Worm (Caenorhabditis elegans) whole organism, young adult: ENCODE data around the gene Y59C2A.1.

ENCODE experiments used
- hmg-20 ChIP-seq: fragments of 200-800 bp; sonication (Bioruptor generic); IDR thresholded peaks from 2 replicates; pipeline ENCODE4 v1.3.6; 2022; ENCODE audit warnings: missing genetic modification reagents, missing genetic modification characterization, missing compliant biosample characterization
- pha-4 ChIP-seq: fragments of 150-350 bp; sonication (generic microtip); optimal IDR thresholded peaks from 2 replicates; lab custom pipeline; 2014; ENCODE audit warnings: missing biosample characterization, missing genetic modification reagents, missing genetic modification characterization
- ztf-18 ChIP-seq: sonication (generic microtip); optimal IDR thresholded peaks from 2 replicates; lab custom pipeline; 2016; ENCODE audit warnings: missing genotype, mild to moderate bottlenecking, missing genetic modification characterization, missing compliant biosample characterization

DNA sequence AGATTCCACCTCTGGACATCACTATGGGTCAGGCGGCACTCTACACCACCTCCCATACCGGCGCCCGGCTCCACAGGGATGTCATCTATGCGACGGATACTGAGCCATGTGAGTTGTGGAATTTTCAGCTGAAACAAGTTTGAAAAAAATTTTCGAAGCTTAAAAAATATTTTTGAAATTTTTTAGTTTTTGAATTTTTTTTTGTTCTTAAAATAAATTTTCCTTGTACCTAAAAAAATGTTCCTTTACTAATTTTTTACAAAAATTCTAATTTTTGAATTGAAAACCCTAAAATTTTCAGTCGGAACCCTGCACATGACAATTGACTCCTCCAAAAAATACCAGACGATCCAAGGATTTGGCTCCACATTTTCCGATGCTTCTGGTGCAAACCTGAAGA, 30.2 kb upstream of the Y59C2A.1 start:
- TF ChIP-seq hmg-20 (GFP tag; lab: Robert Waterston, UW) (no peak), pha-4 (no peak), ztf-18 (no peak)
